Fruit fly (Drosophila melanogaster): ENCODE measurements around the gene msl-2.

Gene msl-2

dm6 chr2L:3472242-3472641 is 6.3 kb upstream of the msl-2 start, which contains the start of gene Pgant4 (continued):
- TF ChIP-seq klu (GFP tag; IDR thresholded peaks at IDR 0.05): 0 out of 2 replicates have a peak, but pooled peaks have one; percentile 20
- no peak for TF ChIP-seq HLH4C (GFP tag; IDR thresholded peaks at IDR 0.05; ENCODE audit: partially characterized antibody)
- TF ChIP-seq Nf-YC (tag; optimal IDR thresholded peaks at IDR 0.05): peak; percentile 37
- no peak for TF ChIP-seq nerfin-1 (tag; optimal IDR thresholded peaks at IDR 0.05)
- no peak for TF ChIP-seq CG4282 (GFP tag; optimal IDR thresholded peaks at IDR 0.05)
- TF ChIP-seq CG15514 (GFP tag; optimal IDR thresholded peaks at IDR 0.05): peak; percentile 53
- TF ChIP-seq gsb-n (tag; optimal IDR thresholded peaks at IDR 0.05): peak; percentile 89
- TF ChIP-seq sc (optimal IDR thresholded peaks at IDR 0.05): no peak
- TF ChIP-seq sc (GFP tag; optimal IDR thresholded peaks at IDR 0.05): no peak
- peak; percentile 81 for TF ChIP-seq CG42726 (GFP tag; IDR thresholded peaks at IDR 0.05; ENCODE audit: partially characterized antibody)
- peak; percentile 26 for TF ChIP-seq CG6813 (GFP tag; optimal IDR thresholded peaks at IDR 0.05)
- peak; percentile 99 for TF ChIP-seq CTCF (GFP tag; optimal IDR thresholded peaks at IDR 0.05)
- peak; percentile 83 for TF ChIP-seq Med (GFP tag)
- TF ChIP-seq CG17385 (GFP tag; optimal IDR thresholded peaks at IDR 0.05): no peak
- peak; percentile 39 for TF ChIP-seq CG30431 (GFP tag; optimal IDR thresholded peaks at IDR 0.05)
- no peak for TF ChIP-seq grn (GFP tag; optimal IDR thresholded peaks at IDR 0.05)
- no peak for TF ChIP-seq CG12769 (tag; optimal IDR thresholded peaks at IDR 0.05)
- TF ChIP-seq Hmx (GFP tag; optimal IDR thresholded peaks at IDR 0.05): no peak
- no peak for TF ChIP-seq vfl (GFP tag; optimal IDR thresholded peaks at IDR 0.05)
- TF ChIP-seq Meics (GFP tag; optimal IDR thresholded peaks at IDR 0.05): peak; percentile 61
- TF ChIP-seq fd64A (GFP tag; optimal IDR thresholded peaks at IDR 0.05): no peak
- TF ChIP-seq ken (GFP tag; IDR thresholded peaks at IDR 0.05): peak; percentile 73
- no peak for TF ChIP-seq CG13424 (tag; optimal IDR thresholded peaks at IDR 0.05)
- no peak for TF ChIP-seq dimm (GFP tag; IDR thresholded peaks at IDR 0.05)
- TF ChIP-seq ewg (GFP tag; optimal IDR thresholded peaks at IDR 0.05): no peak
- peak; percentile 52; the same call in 1 of the 3 replicates for TF ChIP-seq ase (GFP tag; IDR thresholded peaks at IDR 0.05)
- no peak for TF ChIP-seq lov (optimal IDR thresholded peaks at IDR 0.05)
- no peak for TF ChIP-seq lov (GFP tag; IDR thresholded peaks at IDR 0.05)
- no peak for TF ChIP-seq kni (GFP tag; optimal IDR thresholded peaks at IDR 0.05)
- TF ChIP-seq CG1647 (GFP tag; optimal IDR thresholded peaks at IDR 0.05): no peak
- TF ChIP-seq rib (GFP tag; IDR thresholded peaks at IDR 0.05): no peak
- peak; percentile 31 for TF ChIP-seq twi (tag; optimal IDR thresholded peaks at IDR 0.05)
- no peak for TF ChIP-seq CG17568 (GFP tag; optimal IDR thresholded peaks at IDR 0.05)
- peak; percentile 13 for TF ChIP-seq HLH54F (GFP tag; optimal IDR thresholded peaks at IDR 0.05)
- no peak for TF ChIP-seq sd (tag; optimal IDR thresholded peaks at IDR 0.05)
- TF ChIP-seq Ravus (GFP tag; IDR thresholded peaks at IDR 0.05): no peak
- TF ChIP-seq hb (GFP tag; IDR thresholded peaks at IDR 0.05; ENCODE audit: partially characterized antibody): no peak
- TF ChIP-seq fd102C (GFP tag; optimal IDR thresholded peaks at IDR 0.05): no peak
- peak; percentile 38 for TF ChIP-seq CG7987 (GFP tag; optimal IDR thresholded peaks at IDR 0.05)
- TF ChIP-seq CG6175 (GFP tag; IDR thresholded peaks at IDR 0.05): 0 out of 3 replicates have a peak, but pooled peaks have one; percentile 28
- no peak for TF ChIP-seq Kr (GFP tag; optimal IDR thresholded peaks at IDR 0.05)
- no peak for TF ChIP-seq trh (GFP tag; optimal IDR thresholded peaks at IDR 0.05)
- peak; percentile 41 for TF ChIP-seq Xrp1 (GFP tag; IDR thresholded peaks at IDR 0.05)
- TF ChIP-seq CG4360 (GFP tag; IDR thresholded peaks at IDR 0.05): no peak
- peak; percentile 23 for TF ChIP-seq CHES-1-like (GFP tag; optimal IDR thresholded peaks at IDR 0.05)
- no peak for TF ChIP-seq Drgx (GFP tag; IDR thresholded peaks at IDR 0.05)
- TF ChIP-seq Jarid2 (GFP tag; optimal IDR thresholded peaks at IDR 0.05): no peak
- TF ChIP-seq Nf-YB (GFP tag; optimal IDR thresholded peaks at IDR 0.05): no peak
- no peak for TF ChIP-seq CG11504 (tag; optimal IDR thresholded peaks at IDR 0.05)
- no peak for TF ChIP-seq tll (GFP tag; optimal IDR thresholded peaks at IDR 0.05)
- peak; percentile 71 for TF ChIP-seq az2 (GFP tag; optimal IDR thresholded peaks at IDR 0.05)
- no peak for TF ChIP-seq CG14710 (tag; optimal IDR thresholded peaks at IDR 0.05)
